Worm (Caenorhabditis elegans): ENCODE results near the gene C12D5.10.
"Not testable (repeated sequence)": the region's sequence is repeated elsewhere in the genome, so short reads cannot be mapped to it uniquely, and the experiment has no call there.

- not testable (repeated sequence) for TF ChIP-seq ama-1 (optimal IDR thresholded peaks at IDR 0.05); mdl-1 (tag; optimal IDR thresholded peaks at IDR 0.05); nhr-77 (tag; optimal IDR thresholded peaks at IDR 0.05); aly-2 (tag; optimal IDR thresholded peaks at IDR 0.05); sea-2 (GFP tag; optimal IDR thresholded peaks at IDR 0.05)
Observed at ce11 chrV:7703536-7703935, 10.2 kb upstream of the C12D5.10 start, which contains the start of gene srsx-40.

Measured in whole organism, L3 larva.